Fruit fly (Drosophila melanogaster): ENCODE measurements around the gene CG44215.

DNA sequence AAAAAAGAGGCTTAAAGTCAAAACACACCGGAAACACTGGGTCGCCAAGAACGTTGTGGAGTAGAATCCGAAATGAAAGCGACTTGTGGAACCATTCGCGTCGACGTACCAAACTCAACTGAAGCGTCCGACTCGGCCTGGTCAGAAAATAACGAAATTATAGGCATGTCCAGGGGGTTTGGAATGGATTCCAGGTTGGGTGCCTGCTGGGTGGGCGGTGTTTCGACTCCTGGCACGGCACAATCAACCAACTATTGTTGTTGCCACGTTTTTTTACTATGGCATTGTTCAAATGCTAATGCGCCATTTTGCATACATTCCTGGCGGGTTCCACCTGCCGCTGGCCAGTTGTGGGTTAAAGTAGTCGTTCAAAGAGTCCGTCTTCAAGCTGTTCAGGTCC is 35.9 kb downstream of the CG44215 start, which contains the start of gene Kif19A:
- TF ChIP-seq bab1 (GFP tag; optimal IDR thresholded peaks at IDR 0.05) (no peak), toe (GFP tag; optimal IDR thresholded peaks at IDR 0.05) (no peak), CG12768 (GFP tag; optimal IDR thresholded peaks at IDR 0.05) (no peak)

All from whole organism, adult.